Fruit fly (Drosophila melanogaster): ENCODE results near the gene CG13653.

The CG13653 gene

DNA sequence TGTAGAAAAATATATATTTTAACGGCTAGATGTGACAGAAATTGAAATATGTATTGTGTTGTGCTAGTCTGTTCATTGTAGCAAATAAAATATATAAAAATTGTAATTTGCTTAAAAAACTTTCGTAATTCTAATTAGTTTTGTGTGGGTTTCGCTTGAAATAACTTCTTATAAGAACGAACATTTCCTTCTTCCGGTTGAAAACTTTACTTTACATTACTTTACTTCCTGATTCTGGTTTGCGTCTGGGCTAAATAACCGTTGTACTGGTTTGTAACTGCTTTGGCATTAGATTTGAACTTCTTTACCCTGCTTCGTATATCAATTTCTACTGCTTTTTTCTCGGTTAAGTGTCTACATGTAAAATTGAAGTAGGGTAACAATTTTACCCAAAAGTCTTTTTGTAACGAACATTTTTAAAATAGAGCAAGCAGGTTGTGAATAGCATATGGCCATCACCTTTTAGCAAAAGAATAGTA lies 1.6 kb upstream of the CG13653 start, which contains the start of gene lobo (continued):
- TF ChIP-seq Sox102F (GFP tag; optimal IDR thresholded peaks at IDR 0.05): no peak
- TF ChIP-seq Eip75B (GFP tag; optimal IDR thresholded peaks at IDR 0.05): peak; percentile 25
- no peak for TF ChIP-seq dsx (GFP tag; optimal IDR thresholded peaks at IDR 0.05; ENCODE audit: poor library complexity, severe bottlenecking)

DNA sequence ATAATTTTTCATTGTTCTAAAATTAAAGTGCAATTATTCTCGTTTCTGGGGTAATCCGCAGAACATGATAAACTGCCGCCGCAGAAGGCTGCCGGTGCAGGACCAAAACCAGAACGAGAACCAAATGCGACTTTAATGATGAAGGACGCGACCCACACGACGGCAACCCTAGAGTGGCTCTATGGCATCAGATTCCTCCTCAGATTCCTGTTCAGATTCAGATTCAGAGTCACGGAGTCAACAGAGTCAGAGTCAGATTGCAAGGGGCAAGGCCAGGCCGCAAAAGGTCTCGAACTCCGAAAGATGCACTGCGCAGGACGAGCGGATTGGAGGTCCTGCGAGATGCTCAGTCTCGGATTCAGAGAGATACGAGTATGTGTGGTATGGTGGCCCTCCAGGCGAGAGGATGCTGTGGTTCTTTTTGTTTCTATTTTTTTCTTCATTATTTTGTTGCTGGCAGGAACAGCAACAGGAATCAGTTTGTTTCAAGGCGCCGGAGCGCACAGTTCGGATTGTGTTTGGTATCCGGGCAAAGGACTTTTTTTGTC lies 4.1 kb downstream of the CG13653 start, which contains the start of gene CG13654:
TSS of gene CG13654 (plus strand) at position 498 of the 548 bp plus-strand sequence.
- TF ChIP-seq eg (GFP tag; IDR thresholded peaks at IDR 0.05) (no peak), fkh (GFP tag; optimal IDR thresholded peaks at IDR 0.05) (no peak), fd59A (GFP tag; optimal IDR thresholded peaks at IDR 0.05) (no peak), CG6276 (GFP tag; optimal IDR thresholded peaks at IDR 0.05) (no peak), CG10669 (GFP tag; optimal IDR thresholded peaks at IDR 0.05) (no peak), CG8632 (GFP tag; optimal IDR thresholded peaks at IDR 0.05) (no peak), CG11762 (GFP tag; optimal IDR thresholded peaks at IDR 0.05; ENCODE audit: insufficient read depth) (no peak), CG34406 (GFP tag; optimal IDR thresholded peaks at IDR 0.05) (no peak), OdsH (GFP tag; optimal IDR thresholded peaks at IDR 0.05) (no peak), CG6792 (GFP tag; optimal IDR thresholded peaks at IDR 0.05) (no peak), Blimp-1 (GFP tag; optimal IDR thresholded peaks at IDR 0.05) (no peak), pdm3 (GFP tag; optimal IDR thresholded peaks at IDR 0.05) (no peak), CG7368 (GFP tag; optimal IDR thresholded peaks at IDR 0.05) (no peak), CG11902 (GFP tag; optimal IDR thresholded peaks at IDR 0.05) (no peak), CG16779 (tag; optimal IDR thresholded peaks at IDR 0.05) (no peak), Met (GFP tag; optimal IDR thresholded peaks at IDR 0.05) (no peak), Eip93F (GFP tag; optimal IDR thresholded peaks at IDR 0.05) (no peak), Sox14 (GFP tag; optimal IDR thresholded peaks at IDR 0.05) (no peak)

DNA sequence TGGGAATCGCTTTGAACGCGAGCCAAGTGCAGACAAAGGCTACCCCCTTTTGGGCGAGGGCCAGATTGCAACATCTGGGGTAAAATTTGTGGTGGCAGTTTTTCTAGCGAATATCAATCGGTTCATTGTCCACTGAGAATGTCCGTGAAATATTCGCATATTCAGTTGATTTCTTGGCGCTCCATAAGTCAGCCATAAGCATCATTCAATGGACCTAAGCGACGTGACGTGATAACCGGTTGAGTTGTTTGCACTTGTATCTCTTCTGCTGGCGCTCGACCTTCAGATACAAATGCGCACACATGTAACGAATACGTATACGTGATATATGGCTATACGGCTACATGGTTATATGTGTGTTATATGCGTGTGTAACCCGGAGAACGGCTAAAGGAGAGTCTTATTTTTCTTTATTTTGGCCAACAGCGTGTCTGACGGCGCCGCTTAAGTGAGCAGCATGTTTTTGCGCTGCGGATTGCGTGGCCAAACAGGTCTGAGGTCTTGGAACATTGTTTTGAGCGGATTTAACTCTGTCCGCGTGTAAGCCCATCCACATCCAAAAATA lies 10.2 kb downstream of the CG13653 start:
- TF ChIP-seq CG3032 (tag; optimal IDR thresholded peaks at IDR 0.05) (no peak), CG1621 (tag; optimal IDR thresholded peaks at IDR 0.05) (peak; percentile 91), ss (GFP tag; optimal IDR thresholded peaks at IDR 0.05) (peak; percentile 33 to 94), svp (GFP tag) (no peak), eg (GFP tag; IDR thresholded peaks at IDR 0.05) (no peak), CG8319 (GFP tag; optimal IDR thresholded peaks at IDR 0.05) (no peak), CG6854 (GFP tag; optimal IDR thresholded peaks at IDR 0.05) (peak; percentile 89), Smox (GFP tag; optimal IDR thresholded peaks at IDR 0.05) (no peak), CG32006 (GFP tag; optimal IDR thresholded peaks at IDR 0.05) (no peak), CG6276 (GFP tag; optimal IDR thresholded peaks at IDR 0.05) (no peak), cyc (GFP tag; optimal IDR thresholded peaks at IDR 0.05) (no peak), Blimp-1 (GFP tag; optimal IDR thresholded peaks at IDR 0.05) (no peak), dac (GFP tag; optimal IDR thresholded peaks at IDR 0.05) (no peak), Eip93F (GFP tag; optimal IDR thresholded peaks at IDR 0.05) (no peak), CG9139 (GFP tag; optimal IDR thresholded peaks at IDR 0.05) (peak; percentile 42), CG16779 (tag; optimal IDR thresholded peaks at IDR 0.05) (no peak), Hr4 (GFP tag; optimal IDR thresholded peaks at IDR 0.05) (no peak), Eip78C (GFP tag) (peak; percentile 10), CG3919 (GFP tag; optimal IDR thresholded peaks at IDR 0.05) (no peak), Met (GFP tag; optimal IDR thresholded peaks at IDR 0.05) (no peak), Eip75B (GFP tag; optimal IDR thresholded peaks at IDR 0.05) (peak; percentile 9), vri (GFP tag; optimal IDR thresholded peaks at IDR 0.05) (peak; percentile 57), Hr39 (GFP tag; optimal IDR thresholded peaks at IDR 0.05) (no peak), dsx (GFP tag; optimal IDR thresholded peaks at IDR 0.05; ENCODE audit: poor library complexity, severe bottlenecking) (peak; percentile 60), net (GFP tag; optimal IDR thresholded peaks at IDR 0.05) (no peak), CG4318 (GFP tag; optimal IDR thresholded peaks at IDR 0.05) (no peak), Hr38 (GFP tag; optimal IDR thresholded peaks at IDR 0.05) (no peak), lz (GFP tag; optimal IDR thresholded peaks at IDR 0.05) (no peak), CG6792 (GFP tag; optimal IDR thresholded peaks at IDR 0.05) (no peak), Sox102F (GFP tag; optimal IDR thresholded peaks at IDR 0.05) (peak; percentile 9), CG8119 (GFP tag; IDR thresholded peaks at IDR 0.05) (0 out of 3 replicates have a peak, but pooled peaks have one; percentile 28), Gug (GFP tag; IDR thresholded peaks at IDR 0.05) (no peak), Ets21C (GFP tag; optimal IDR thresholded peaks at IDR 0.05) (no peak)

Measured in whole organism, prepupa.